Worm (Caenorhabditis elegans) whole organism, mixed stage, embryonic: ENCODE measurements around the gene abf-6.

Source experiments
- ces-1 ChIP-seq: fragments of 150-350 bp; optimal IDR thresholded peaks from 2 replicates; lab custom pipeline; 2014; ENCODE audit warnings: missing biosample characterization, missing genetic modification reagents, missing genetic modification characterization
- lin-13 ChIP-seq: fragments of 150-350 bp; optimal IDR thresholded peaks from 2 replicates; lab custom pipeline; 2014; ENCODE audit warnings: missing biosample characterization, missing genetic modification characterization
- mep-1 ChIP-seq: fragments of 150-350 bp; optimal IDR thresholded peaks from 2 replicates; lab custom pipeline; 2017; ENCODE audit warnings: missing biosample characterization, missing genetic modification reagents, missing genetic modification characterization, inconsistent platforms
- snpc-4 ChIP-seq: fragments of 150-350 bp; optimal IDR thresholded peaks from 2 replicates; lab custom pipeline; 2014; ENCODE audit warnings: missing biosample characterization, missing genetic modification characterization

DNA sequence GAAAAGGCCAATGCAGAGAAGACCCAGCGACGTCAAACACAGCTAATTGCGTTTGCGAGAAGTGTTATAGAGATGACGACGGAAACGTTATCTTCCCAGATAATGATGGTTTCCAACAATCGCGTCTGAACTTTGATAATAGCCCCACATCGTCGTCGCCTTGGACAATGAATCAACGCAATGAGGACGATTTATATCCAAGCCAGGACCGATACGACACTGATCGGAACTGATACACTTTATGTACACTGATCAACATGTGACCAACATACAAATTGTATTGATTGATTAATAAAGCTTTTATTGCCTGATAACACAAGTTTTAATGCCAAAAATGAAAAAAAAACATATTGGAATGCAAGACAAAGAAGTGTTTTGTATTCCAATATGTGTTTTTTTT is 843 bp upstream of the abf-6 start:
- TF ChIP-seq lin-13 = no peak
- no peak for TF ChIP-seq ces-1 (GFP tag; lab: Kevin White, UChicago)
- TF ChIP-seq mep-1 = no peak
- TF ChIP-seq snpc-4 = no peak
